Worm (Caenorhabditis elegans) whole organism, L4 larva: ENCODE results near the gene lin-2.

Experiments
- D1046.2 ChIP-seq: fragments of 200-800 bp; sonication (Bioruptor generic); IDR thresholded peaks from 2 replicates; pipeline ENCODE4 v1.3.6; 2022; ENCODE audit warnings: missing genetic modification characterization, missing compliant biosample characterization
- F37D6.2 ChIP-seq: sonication (generic microtip); optimal IDR thresholded peaks from 2 replicates; lab custom pipeline; 2016; ENCODE audit warnings: mild to moderate bottlenecking, missing genetic modification characterization, missing compliant biosample characterization
- F49E8.2 ChIP-seq: sonication (generic microtip); optimal IDR thresholded peaks from 2 replicates; lab custom pipeline; 2016; ENCODE audit warnings: missing compliant biosample characterization, mild to moderate bottlenecking, missing genetic modification characterization, borderline replicate concordance
- Y105C5A.15 ChIP-seq: fragments of 200-800 bp; sonication (Bioruptor generic); IDR thresholded peaks from 2 replicates; pipeline ENCODE4 v1.3.6; 2022; ENCODE audit warnings: missing genetic modification characterization, missing compliant biosample characterization
- ZK337.2 ChIP-seq: fragments of 200-800 bp; sonication (Bioruptor generic); IDR thresholded peaks from 2 replicates; pipeline ENCODE4 v1.3.6; 2022; ENCODE audit warnings: missing genetic modification reagents, missing genetic modification characterization, missing compliant biosample characterization
- aha-1 ChIP-seq: fragments of 150-350 bp; peaks from one replicate; lab custom pipeline; 2014; ENCODE audit warnings: missing biosample characterization, missing genetic modification characterization
- aly-2 ChIP-seq: sonication (generic microtip); optimal IDR thresholded peaks from 2 replicates; lab custom pipeline; 2018; ENCODE audit warnings: missing biosample characterization, missing genetic modification characterization
- ceh-20 ChIP-seq: fragments of 200-800 bp; sonication (Bioruptor generic); IDR thresholded peaks from 2 replicates; pipeline ENCODE4 v1.3.6; 2022; ENCODE audit warnings: missing genetic modification reagents, missing genetic modification characterization, missing compliant biosample characterization
- ceh-44 ChIP-seq: fragments of 200-800 bp; sonication (Bioruptor generic); IDR thresholded peaks from 2 replicates; pipeline ENCODE4 v1.3.6; 2022; ENCODE audit warnings: missing genetic modification reagents, missing genetic modification characterization, missing compliant biosample characterization
- cey-2 ChIP-seq: sonication (generic microtip); optimal IDR thresholded peaks from 3 replicates; lab custom pipeline; 2017; ENCODE audit warnings: missing genetic modification characterization, mild to moderate bottlenecking, missing compliant biosample characterization, antibody characterized with exemption, borderline replicate concordance; ENCODE audit not compliant: insufficient read depth
- ctbp-1 ChIP-seq: fragments of 200-800 bp; sonication (Bioruptor generic); IDR thresholded peaks from 2 replicates; pipeline ENCODE4 v1.3.6; 2022; ENCODE audit warnings: missing genetic modification reagents, missing genetic modification characterization, missing compliant biosample characterization
- daf-16 ChIP-seq, 3 experiments: sonication (generic microtip); optimal IDR thresholded peaks; 2 replicates each; lab custom pipeline; 2016 to 2017; ENCODE audit warnings: missing genetic modification characterization in 3 of 3, missing genetic modification reagents in 3 of 3, mild to moderate bottlenecking in 2 of 3, missing compliant biosample characterization in 2 of 3, missing biosample characterization in 1 of 3, moderate library complexity in 1 of 3
- daf-19 ChIP-seq: fragments of 200-800 bp; sonication (Bioruptor generic); conservative IDR thresholded peaks from 2 replicates; pipeline ENCODE4 v1.3.6; 2022; ENCODE audit warnings: missing genetic modification characterization, missing compliant biosample characterization
- dmd-6 ChIP-seq: fragments of 200-800 bp; sonication (Bioruptor generic); IDR thresholded peaks from 2 replicates; pipeline ENCODE4 v1.3.6; 2022; ENCODE audit warnings: missing genetic modification reagents, missing genetic modification characterization, missing compliant biosample characterization
- dpl-1 ChIP-seq: fragments of 150-350 bp; optimal IDR thresholded peaks from 2 replicates; lab custom pipeline; 2014; ENCODE audit warnings: missing biosample characterization, missing genetic modification reagents, missing genetic modification characterization
- duxl-1 ChIP-seq: sonication (generic microtip); optimal IDR thresholded peaks from 2 replicates; lab custom pipeline; 2016; ENCODE audit warnings: mild to moderate bottlenecking, missing genetic modification characterization, moderate library complexity, missing compliant biosample characterization; ENCODE audit not compliant: poor library complexity
- dve-1 ChIP-seq: sonication (generic microtip); optimal IDR thresholded peaks from 2 replicates; lab custom pipeline; 2017; ENCODE audit warnings: antibody characterized with exemption, mild to moderate bottlenecking, missing genetic modification characterization, missing compliant biosample characterization; ENCODE audit not compliant: insufficient read depth
- fkh-10 ChIP-seq: fragments of 150-350 bp; optimal IDR thresholded peaks from 2 replicates; lab custom pipeline; 2014; ENCODE audit warnings: missing biosample characterization, missing genetic modification reagents, missing genetic modification characterization
- fos-1 ChIP-seq: fragments of 150-350 bp; optimal IDR thresholded peaks from 2 replicates; lab custom pipeline; 2014; ENCODE audit warnings: missing biosample characterization, missing genetic modification characterization
- hmg-1.1 ChIP-seq: fragments of 200-800 bp; sonication (Bioruptor generic); IDR thresholded peaks from 2 replicates; pipeline ENCODE4 v1.3.6; 2022; ENCODE audit warnings: missing genetic modification reagents, missing genetic modification characterization, missing compliant biosample characterization
- lin-15B ChIP-seq: fragments of 150-350 bp; sonication (generic microtip); optimal IDR thresholded peaks from 3 replicates; lab custom pipeline; 2014; ENCODE audit warnings: missing biosample characterization, missing genetic modification characterization
- mdt-29 ChIP-seq: fragments of 200-800 bp; sonication (Bioruptor generic); IDR thresholded peaks from 2 replicates; pipeline ENCODE4 v1.3.6; 2022; ENCODE audit warnings: missing genetic modification reagents, missing genetic modification characterization, missing compliant biosample characterization
- mep-1 ChIP-seq: fragments of 150-350 bp; sonication (generic microtip); optimal IDR thresholded peaks from 3 replicates; lab custom pipeline; 2014; ENCODE audit warnings: missing biosample characterization, missing genetic modification characterization
- mes-2 ChIP-seq: sonication (generic microtip); optimal IDR thresholded peaks from 2 replicates; lab custom pipeline; 2016; ENCODE audit warnings: missing genotype, mild to moderate bottlenecking, missing genetic modification characterization, missing compliant biosample characterization; ENCODE audit not compliant: poor library complexity, severe bottlenecking
- nhr-25 ChIP-seq: sonication (generic microtip); optimal IDR thresholded peaks from 2 replicates; lab custom pipeline; 2017; ENCODE audit warnings: missing genetic modification characterization, mild to moderate bottlenecking, missing compliant biosample characterization, antibody characterized with exemption, moderate library complexity, borderline replicate concordance; ENCODE audit not compliant: insufficient read depth
- nhr-76 ChIP-seq: fragments of 150-350 bp; optimal IDR thresholded peaks from 2 replicates; lab custom pipeline; 2014; ENCODE audit warnings: missing biosample characterization, missing genetic modification characterization
- pha-4 ChIP-seq, 2 experiments: fragments of 150-350 bp in 1 of 2; fragments of 200-800 bp in 1 of 2; sonication (Bioruptor generic) in 1 of 2; IDR thresholded peaks in 1 of 2; optimal IDR thresholded peaks in 1 of 2; 2 replicates each; pipeline versions ENCODE4 v1.3.6 to Lab custom; 2014 to 2022; ENCODE audit warnings: missing genetic modification characterization in 2 of 2, missing genetic modification reagents in 2 of 2, missing biosample characterization in 1 of 2, missing compliant biosample characterization in 1 of 2
- pqm-1 ChIP-seq: sonication (generic microtip); optimal IDR thresholded peaks from 2 replicates; lab custom pipeline; 2017; ENCODE audit warnings: missing biosample characterization, missing genetic modification characterization
- rbr-2 ChIP-seq: sonication (generic microtip); optimal IDR thresholded peaks from 2 replicates; lab custom pipeline; 2016; ENCODE audit warnings: missing genotype, missing genetic modification characterization, missing compliant biosample characterization
- saeg-2 ChIP-seq: fragments of 200-800 bp; sonication (Bioruptor generic); IDR thresholded peaks from 2 replicates; pipeline ENCODE4 v1.3.6; 2022; ENCODE audit warnings: missing genetic modification reagents, missing genetic modification characterization, missing compliant biosample characterization
- set-16 ChIP-seq: fragments of 200-800 bp; sonication (Bioruptor generic); IDR thresholded peaks from 2 replicates; pipeline ENCODE4 v1.3.6; 2022; ENCODE audit warnings: missing genetic modification reagents, missing genetic modification characterization, missing compliant biosample characterization
- spr-3 ChIP-seq: fragments of 200-800 bp; sonication (Bioruptor generic); optimal IDR thresholded peaks from 2 replicates; lab custom pipeline; 2018; ENCODE audit warnings: mild to moderate bottlenecking, missing genetic modification characterization, missing compliant biosample characterization
- tag-97 ChIP-seq: fragments of 200-800 bp; sonication (Bioruptor generic); IDR thresholded peaks from 2 replicates; pipeline ENCODE4 v1.3.6; 2022; ENCODE audit warnings: missing genetic modification characterization, missing compliant biosample characterization
- unc-39 ChIP-seq: sonication (generic microtip); optimal IDR thresholded peaks from 2 replicates; lab custom pipeline; 2017; ENCODE audit warnings: missing biosample characterization, missing genetic modification characterization
- unc-62 ChIP-seq, 3 experiments: fragments of 150-350 bp in 1 of 3; sonication (generic microtip); optimal IDR thresholded peaks in 2 of 3; peaks in 1 of 3; 1 replicate in 1 of 3; 2 replicates in 2 of 3; lab custom pipeline; 2014 to 2017; ENCODE audit warnings: missing biosample characterization in 3 of 3, missing genetic modification characterization in 3 of 3, missing genetic modification reagents in 3 of 3, missing genotype in 1 of 3
- zfp-2 ChIP-seq: sonication (generic microtip); optimal IDR thresholded peaks from 2 replicates; lab custom pipeline; 2016; ENCODE audit warnings: mild to moderate bottlenecking, missing genetic modification characterization, missing compliant biosample characterization
- zip-11 ChIP-seq: fragments of 200-800 bp; sonication (Bioruptor generic); IDR thresholded peaks from 2 replicates; pipeline ENCODE4 v1.3.6; 2022; ENCODE audit warnings: missing genetic modification characterization, missing compliant biosample characterization

The lin-2 gene

ce11 chrX:12393786-12394308, 20.0 kb downstream of the lin-2 start, which contains the start of gene F17E5.2 (continued):
- TF ChIP-seq daf-16 (GFP tag; optimal IDR thresholded peaks at IDR 0.05; lab: Kevin White, UChicago) (peak; percentile 50 to 93), daf-16 (tag; optimal IDR thresholded peaks at IDR 0.05; lab: Kevin White, UChicago) (peak; percentile 94), daf-19 (0 out of 2 replicates have a peak, but pooled peaks have one; percentile 68), unc-62 (GFP tag; optimal IDR thresholded peaks at IDR 0.05 in 1 of 2; lab: Kevin White, UChicago) (peak in 1 of 2 experiments; percentile 99), unc-62 (tag; optimal IDR thresholded peaks at IDR 0.05; lab: Kevin White, UChicago) (no peak), F37D6.2 (tag; lab: Kevin White, UChicago) (peak; percentile 89)
- TF ChIP-seq, all 104 proteins: peak for 52

ce11 chrX:12391380-12391779, 22.5 kb downstream of the lin-2 start, which contains the start of gene nekl-3:
nekl-3 (minus strand) TSS chrX:12391480.
- TF ChIP-seq ZK337.2 (GFP tag; lab: Robert Waterston, UW) (no peak), aha-1 (peak; percentile 21)
- TF ChIP-seq, all 104 proteins: peak for 1

- TF ChIP-seq unc-62 (GFP tag; optimal IDR thresholded peaks at IDR 0.05 in 1 of 2; lab: Kevin White, UChicago): peak in 1 of 2 experiments; percentile 78
- no peak for TF ChIP-seq unc-62 (tag; optimal IDR thresholded peaks at IDR 0.05; lab: Kevin White, UChicago)
- no peak for TF ChIP-seq nhr-25
- no peak for TF ChIP-seq cey-2 (tag; lab: Kevin White, UChicago)
- TF ChIP-seq set-16 (GFP tag; lab: Robert Waterston, UW): no peak
Measured at ce11 chrX:12378293-12378692, 35.5 kb downstream of the lin-2 start, which contains the start of gene glb-13. glb-13 (minus strand) TSS chrX:12378393.

- TF ChIP-seq saeg-2 (no peak), ZK337.2 (GFP tag; lab: Robert Waterston, UW) (no peak), F49E8.2 (tag; lab: Kevin White, UChicago) (no peak), unc-62 (GFP tag; optimal IDR thresholded peaks at IDR 0.05 in 1 of 2; lab: Kevin White, UChicago) (peak in 1 of 2 experiments; percentile 90), unc-62 (tag; optimal IDR thresholded peaks at IDR 0.05; lab: Kevin White, UChicago) (no peak)
Measured at ce11 chrX:12375783-12376182, 38.1 kb downstream of the lin-2 start.

ce11 chrX:12371321-12371720, 42.5 kb downstream of the lin-2 start, which contains the start of gene rif-1.2:
rif-1.2 (minus strand) TSS chrX:12371421.
- TF ChIP-seq mes-2 (tag; lab: Kevin White, UChicago) (no peak), Y105C5A.15 (no peak), F37D6.2 (tag; lab: Kevin White, UChicago) (no peak), aha-1 (no peak), D1046.2 (GFP tag; lab: Robert Waterston, UW) (no peak), dve-1 (no peak), mdt-29 (no peak), fkh-10 (no peak), pha-4 (GFP tag; IDR thresholded peaks at IDR 0.05; lab: Robert Waterston, UW) (no peak), pha-4 (tag; optimal IDR thresholded peaks at IDR 0.05; lab: Kevin White, UChicago) (no peak), ctbp-1 (GFP tag; lab: Robert Waterston, UW) (no peak)

ce11 chrX:12367498-12367897, 46.3 kb downstream of the lin-2 start:
- TF ChIP-seq tag-97 (GFP tag; lab: Robert Waterston, UW) (no peak), ceh-44 (no peak; the same call in 1 of the 2 replicates), daf-16 (GFP tag; optimal IDR thresholded peaks at IDR 0.05; lab: Kevin White, UChicago) (peak; percentile 11 to 45), daf-16 (tag; optimal IDR thresholded peaks at IDR 0.05; lab: Kevin White, UChicago) (peak; percentile 51), nhr-76 (tag; lab: Kevin White, UChicago) (no peak), rbr-2 (peak; percentile 30), pqm-1 (tag; lab: Kevin White, UChicago) (no peak), dpl-1 (no peak), mdt-29 (no peak), lin-15B (no peak), spr-3 (GFP tag; lab: Kevin White, UChicago) (no peak), dmd-6 (GFP tag; lab: Robert Waterston, UW) (peak; percentile 55), hmg-1.1 (GFP tag; lab: Robert Waterston, UW) (peak; percentile 90), unc-39 (tag; lab: Kevin White, UChicago) (no peak), fos-1 (tag; lab: Kevin White, UChicago) (no peak), duxl-1 (tag; lab: Kevin White, UChicago) (peak; percentile 81), ceh-20 (GFP tag; lab: Robert Waterston, UW) (0 out of 2 replicates have a peak, but pooled peaks have one; percentile 33), aly-2 (tag; lab: Kevin White, UChicago) (no peak), zfp-2 (tag; lab: Kevin White, UChicago) (no peak), fkh-10 (no peak), mep-1 (tag; lab: Kevin White, UChicago) (peak; percentile 65), zip-11 (no peak), cey-2 (tag; lab: Kevin White, UChicago) (no peak)
